Worm (Caenorhabditis elegans): Measurements from ENCODE around the gene Y54G11A.2.
"Not testable (repeated sequence)": the region's sequence is repeated elsewhere in the genome, so short reads cannot be mapped to it uniquely, and the experiment has no call there.

Gene Y54G11A.2

DNA sequence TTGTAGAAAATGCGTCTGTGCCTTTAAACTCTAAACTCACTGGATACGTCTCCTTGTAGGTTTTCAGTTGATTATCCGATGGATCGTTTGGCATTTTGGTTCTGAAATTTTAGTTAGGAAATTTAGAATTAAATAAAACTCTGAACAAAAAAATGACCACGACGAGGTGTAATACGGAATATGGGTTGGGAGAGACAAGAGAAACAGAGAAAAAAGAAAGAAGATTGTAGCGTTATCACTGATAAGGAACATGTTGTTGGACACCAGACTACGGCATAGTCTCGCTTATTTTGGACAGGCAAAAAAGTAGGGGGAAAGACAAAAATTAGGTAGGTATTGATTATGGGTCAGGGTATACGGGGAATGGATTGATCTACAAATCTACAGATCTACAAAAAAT lies 49.8 kb downstream of the Y54G11A.2 start, which contains the start of gene ctl-2:
TSS of gene ctl-2 (minus strand) at position 101 of the 400 bp plus-strand sequence.
- TF ChIP-seq hpl-2 (GFP tag; optimal IDR thresholded peaks at IDR 0.05); pax-3 (tag; optimal IDR thresholded peaks at IDR 0.05); lin-35 (GFP tag; optimal IDR thresholded peaks at IDR 0.05): not testable (repeated sequence)
